Worm (Caenorhabditis elegans): ENCODE data around the gene Y62E10A.6.
A peak's percentile ranks its signal among the peaks of the same experiment; 100 is the strongest.

DNA sequence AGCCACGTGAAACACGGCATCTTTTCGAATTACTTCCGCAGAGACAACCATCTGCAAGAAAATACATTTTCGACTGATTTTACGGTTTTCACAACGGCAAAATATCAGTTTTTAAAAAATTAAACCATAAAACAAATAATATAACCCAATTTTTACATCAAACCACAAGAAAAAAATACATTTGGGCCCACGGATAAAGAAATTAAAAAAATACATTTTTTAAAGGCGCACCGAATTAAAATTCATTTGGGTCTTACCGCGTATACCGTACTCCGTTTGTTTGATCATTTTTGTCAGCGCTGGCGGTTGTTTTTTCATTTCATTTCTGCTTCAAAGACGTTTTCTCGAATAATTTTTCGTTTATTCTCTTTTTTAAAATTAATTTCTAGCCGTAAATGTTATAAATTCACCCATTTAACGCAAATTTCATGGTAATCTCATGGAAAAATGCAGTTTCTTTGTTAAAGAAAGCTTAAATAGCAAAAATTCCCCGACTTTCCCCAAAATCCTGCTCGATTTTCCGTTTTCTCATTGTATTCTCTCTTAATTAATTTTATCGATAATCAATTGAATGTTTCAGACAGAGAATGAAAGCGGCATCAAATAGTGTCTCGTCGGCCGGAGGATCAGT lies 18.5 kb upstream of the Y62E10A.6 start, which contains the start of the genes rec-8 and mex-5:
- TF ChIP-seq him-1 (tag; optimal IDR thresholded peaks at IDR 0.05) (no peak), W03F9.2 (tag; optimal IDR thresholded peaks at IDR 0.05) (peak; percentile 27), dao-5 (tag; optimal IDR thresholded peaks at IDR 0.05) (no peak)

Data from whole organism, L4/young adult.